Fruit fly (Drosophila melanogaster): ENCODE measurements around the gene PrBP.
A peak's percentile ranks its signal among the peaks of the same experiment; 100 is the strongest.

The PrBP gene

dm6 chr2L:8685668-8686306 lies at the start of gene PrBP, which contains the start of gene Trs23 (continued):
- no peak for TF ChIP-seq CG1832 (GFP tag; optimal IDR thresholded peaks at IDR 0.05)
- no peak for TF ChIP-seq Bteb2 (GFP tag; optimal IDR thresholded peaks at IDR 0.05)
- TF ChIP-seq C15 (GFP tag; IDR thresholded peaks at IDR 0.05): no peak
- TF ChIP-seq Ada2b (GFP tag; IDR thresholded peaks at IDR 0.05): no peak
- TF ChIP-seq fu2 (GFP tag; optimal IDR thresholded peaks at IDR 0.05): no peak
- TF ChIP-seq BEAF-32 (GFP tag; optimal IDR thresholded peaks at IDR 0.05): peak; percentile 72
- TF ChIP-seq hkb (optimal IDR thresholded peaks at IDR 0.05): no peak
- no peak for TF ChIP-seq hkb (GFP tag; IDR thresholded peaks at IDR 0.05)
- TF ChIP-seq Hr51 (GFP tag; optimal IDR thresholded peaks at IDR 0.05): no peak
- peak; percentile 42 for TF ChIP-seq MESR4 (GFP tag; optimal IDR thresholded peaks at IDR 0.05)
- 0 out of 3 replicates have a peak, but pooled peaks have one; percentile 37 for TF ChIP-seq CG16813 (GFP tag; IDR thresholded peaks at IDR 0.05; ENCODE audit: partially characterized antibody)
- TF ChIP-seq hbn (GFP tag; IDR thresholded peaks at IDR 0.05; ENCODE audit: partially characterized antibody): no peak; the same call in 1 of the 2 replicates
- TF ChIP-seq schlank (tag; optimal IDR thresholded peaks at IDR 0.05): no peak
- TF ChIP-seq CG4360 (GFP tag; IDR thresholded peaks at IDR 0.05): no peak
- no peak for TF ChIP-seq Adf1 (GFP tag; IDR thresholded peaks at IDR 0.05)
- TF ChIP-seq CG17328 (GFP tag; IDR thresholded peaks at IDR 0.05): no peak
- no peak for TF ChIP-seq CG12391 (tag; optimal IDR thresholded peaks at IDR 0.05)
- TF ChIP-seq Doc3 (GFP tag; IDR thresholded peaks at IDR 0.05; ENCODE audit: partially characterized antibody): 0 out of 3 replicates have a peak, but pooled peaks have one; percentile 16
- TF ChIP-seq CG7839 (tag; optimal IDR thresholded peaks at IDR 0.05): no peak
- TF ChIP-seq CG1792 (GFP tag; optimal IDR thresholded peaks at IDR 0.05): no peak
- TF ChIP-seq CG8944 (GFP tag; optimal IDR thresholded peaks at IDR 0.05): no peak
- TF ChIP-seq gfzf (GFP tag; optimal IDR thresholded peaks at IDR 0.05): no peak
- no peak for TF ChIP-seq CG14965 (GFP tag; optimal IDR thresholded peaks at IDR 0.05; ENCODE audit: borderline replicate concordance)
- TF ChIP-seq CG15073 (GFP tag; optimal IDR thresholded peaks at IDR 0.05): no peak
- TF ChIP-seq eve (GFP tag; optimal IDR thresholded peaks at IDR 0.05): no peak
- no peak for TF ChIP-seq salm (tag; optimal IDR thresholded peaks at IDR 0.05)
- no peak for TF ChIP-seq crc (GFP tag; optimal IDR thresholded peaks at IDR 0.05)
- TF ChIP-seq Blimp-1 (GFP tag; optimal IDR thresholded peaks at IDR 0.05): no peak
- peak; percentile 45; the same call in 1 of the 3 replicates for TF ChIP-seq mld (GFP tag; IDR thresholded peaks at IDR 0.05; ENCODE audit: partially characterized antibody)
- no peak for TF ChIP-seq CG10979 (tag; optimal IDR thresholded peaks at IDR 0.05)
- TF ChIP-seq CG8388 (GFP tag; optimal IDR thresholded peaks at IDR 0.05): no peak
- TF ChIP-seq CG15601 (tag; optimal IDR thresholded peaks at IDR 0.05): peak; percentile 26
- TF ChIP-seq CG2875 (GFP tag; optimal IDR thresholded peaks at IDR 0.05): no peak
- TF ChIP-seq nmo (GFP tag; optimal IDR thresholded peaks at IDR 0.05): no peak
- no peak for TF ChIP-seq CG5245 (GFP tag; optimal IDR thresholded peaks at IDR 0.05)
- TF ChIP-seq kni (GFP tag; optimal IDR thresholded peaks at IDR 0.05): no peak
- no peak for TF ChIP-seq CG7745 (tag; optimal IDR thresholded peaks at IDR 0.05)
- TF ChIP-seq CG9609 (GFP tag; optimal IDR thresholded peaks at IDR 0.05): no peak
- 0 out of 3 replicates have a peak, but pooled peaks have one; percentile 11 for TF ChIP-seq Opbp (GFP tag; IDR thresholded peaks at IDR 0.05; ENCODE audit: partially characterized antibody)
- no peak for TF ChIP-seq Mrtf (GFP tag; IDR thresholded peaks at IDR 0.05)
- no peak for TF ChIP-seq cas (GFP tag; IDR thresholded peaks at IDR 0.05)
- no peak for TF ChIP-seq ap (GFP tag; IDR thresholded peaks at IDR 0.05)
- TF ChIP-seq org-1 (GFP tag; optimal IDR thresholded peaks at IDR 0.05): no peak
- no peak for TF ChIP-seq CG1529 (GFP tag; optimal IDR thresholded peaks at IDR 0.05)
- TF ChIP-seq CoRest (tag; optimal IDR thresholded peaks at IDR 0.05): no peak
- no peak for TF ChIP-seq CrebB (tag; optimal IDR thresholded peaks at IDR 0.05)
- peak; percentile 36; the same call in 1 of the 2 replicates for TF ChIP-seq Bgb (GFP tag; IDR thresholded peaks at IDR 0.05; ENCODE audit: partially characterized antibody)
- no peak for TF ChIP-seq en (GFP tag; optimal IDR thresholded peaks at IDR 0.05)
- TF ChIP-seq CG6765 (GFP tag; optimal IDR thresholded peaks at IDR 0.05): no peak

Data from whole organism, embryonic.